Worm (Caenorhabditis elegans) whole organism, mixed stage, embryonic: Measurements from ENCODE around the gene F22B3.7.

Experiments used
- M03D4.4 ChIP-seq: sonication (generic microtip); optimal IDR thresholded peaks from 2 replicates; lab custom pipeline; 2017; ENCODE audit warnings: mild to moderate bottlenecking, missing genetic modification characterization, missing compliant biosample characterization
- bed-3 ChIP-seq: fragments of 200-800 bp; sonication (Bioruptor generic); optimal IDR thresholded peaks from 3 replicates; lab custom pipeline; 2018; ENCODE audit warnings: mild to moderate bottlenecking, missing genetic modification characterization, moderate library complexity, missing compliant biosample characterization
- blmp-1 ChIP-seq: fragments of 150-350 bp; optimal IDR thresholded peaks from 2 replicates; lab custom pipeline; 2014; ENCODE audit warnings: missing biosample characterization, missing genetic modification characterization
- ceh-39 ChIP-seq: fragments of 150-350 bp; optimal IDR thresholded peaks from 2 replicates; lab custom pipeline; 2014; ENCODE audit warnings: missing biosample characterization, missing genetic modification characterization
- ceh-43 ChIP-seq: fragments of 200-800 bp; sonication (Bioruptor generic); optimal IDR thresholded peaks from 2 replicates; lab custom pipeline; 2018; ENCODE audit warnings: mild to moderate bottlenecking, missing genetic modification characterization, moderate library complexity, missing compliant biosample characterization
- ceh-83 ChIP-seq: fragments of 200-800 bp; sonication (Bioruptor generic); optimal IDR thresholded peaks from 2 replicates; lab custom pipeline; 2018; ENCODE audit warnings: mild to moderate bottlenecking, missing genetic modification characterization, missing compliant biosample characterization
- ces-1 ChIP-seq: fragments of 150-350 bp; optimal IDR thresholded peaks from 2 replicates; lab custom pipeline; 2014; ENCODE audit warnings: missing biosample characterization, missing genetic modification reagents, missing genetic modification characterization
- drap-1 ChIP-seq: fragments of 200-800 bp; sonication (Bioruptor generic); optimal IDR thresholded peaks from 3 replicates; lab custom pipeline; 2018; ENCODE audit warnings: mild to moderate bottlenecking, missing genetic modification characterization, missing compliant biosample characterization
- elt-1 ChIP-seq: sonication (generic microtip); optimal IDR thresholded peaks from 2 replicates; lab custom pipeline; 2017; ENCODE audit warnings: missing genetic modification characterization, mild to moderate bottlenecking, missing compliant biosample characterization, antibody characterized with exemption, moderate library complexity, borderline replicate concordance; ENCODE audit not compliant: insufficient read depth
- elt-3 ChIP-seq: fragments of 150-350 bp; optimal IDR thresholded peaks from 2 replicates; lab custom pipeline; 2014; ENCODE audit warnings: missing biosample characterization, missing genetic modification characterization
- flh-1 ChIP-seq: fragments of 200-800 bp; sonication (Bioruptor generic); optimal IDR thresholded peaks from 2 replicates; lab custom pipeline; 2018; ENCODE audit warnings: mild to moderate bottlenecking, missing genetic modification characterization, moderate library complexity, missing compliant biosample characterization
- ham-2 ChIP-seq: fragments of 200-800 bp; sonication (Bioruptor generic); optimal IDR thresholded peaks from 2 replicates; lab custom pipeline; 2018; ENCODE audit warnings: mild to moderate bottlenecking, missing genetic modification characterization, missing compliant biosample characterization
- hlh-1 ChIP-seq: fragments of 150-350 bp; optimal IDR thresholded peaks from 2 replicates; lab custom pipeline; 2014; ENCODE audit warnings: missing biosample characterization, missing genetic modification reagents, missing genetic modification characterization
- lin-13 ChIP-seq: fragments of 150-350 bp; optimal IDR thresholded peaks from 2 replicates; lab custom pipeline; 2014; ENCODE audit warnings: missing biosample characterization, missing genetic modification characterization
- lin-32 ChIP-seq: fragments of 200-800 bp; sonication (Bioruptor generic); optimal IDR thresholded peaks from 2 replicates; lab custom pipeline; 2018; ENCODE audit warnings: mild to moderate bottlenecking, missing genetic modification characterization, missing compliant biosample characterization
- lsy-2 ChIP-seq: fragments of 150-350 bp; optimal IDR thresholded peaks from 2 replicates; lab custom pipeline; 2014; ENCODE audit warnings: missing biosample characterization, missing genetic modification characterization
- mab-5 ChIP-seq: fragments of 150-350 bp; optimal IDR thresholded peaks from 2 replicates; lab custom pipeline; 2014; ENCODE audit warnings: missing biosample characterization, missing genetic modification characterization
- mep-1 ChIP-seq: fragments of 150-350 bp; optimal IDR thresholded peaks from 2 replicates; lab custom pipeline; 2017; ENCODE audit warnings: missing biosample characterization, missing genetic modification reagents, missing genetic modification characterization, inconsistent platforms
- mls-2 ChIP-seq: sonication (generic microtip); optimal IDR thresholded peaks from 2 replicates; lab custom pipeline; 2016; ENCODE audit warnings: mild to moderate bottlenecking, missing genetic modification characterization, moderate library complexity, missing compliant biosample characterization
- nhr-76 ChIP-seq: sonication (generic microtip); optimal IDR thresholded peaks from 2 replicates; lab custom pipeline; 2017; ENCODE audit warnings: missing biosample characterization, missing genetic modification characterization
- pha-4 ChIP-seq: fragments of 150-350 bp; optimal IDR thresholded peaks from 2 replicates; lab custom pipeline; 2018; ENCODE audit warnings: missing biosample characterization, missing genetic modification reagents, missing genetic modification characterization
- sem-2 ChIP-seq: fragments of 200-800 bp; sonication (Bioruptor generic); optimal IDR thresholded peaks from 2 replicates; lab custom pipeline; 2018; ENCODE audit warnings: mild to moderate bottlenecking, missing genetic modification characterization, missing compliant biosample characterization
- snpc-4 ChIP-seq: fragments of 150-350 bp; optimal IDR thresholded peaks from 2 replicates; lab custom pipeline; 2014; ENCODE audit warnings: missing biosample characterization, missing genetic modification characterization
- sptf-1 ChIP-seq: sonication (generic microtip); optimal IDR thresholded peaks from 2 replicates; lab custom pipeline; 2017; ENCODE audit warnings: mild to moderate bottlenecking, missing genetic modification characterization, moderate library complexity, missing compliant biosample characterization
- tbx-8 ChIP-seq: fragments of 200-800 bp; sonication (Bioruptor generic); optimal IDR thresholded peaks from 2 replicates; lab custom pipeline; 2018; ENCODE audit warnings: mild to moderate bottlenecking, missing genetic modification characterization, moderate library complexity, missing compliant biosample characterization
- unc-120 ChIP-seq: sonication (generic microtip); optimal IDR thresholded peaks from 2 replicates; lab custom pipeline; 2017; ENCODE audit warnings: missing genetic modification characterization, missing compliant biosample characterization; ENCODE audit not compliant: poor library complexity, severe bottlenecking
- unc-39 ChIP-seq: fragments of 150-350 bp; optimal IDR thresholded peaks from 2 replicates; lab custom pipeline; 2014; ENCODE audit warnings: missing biosample characterization, missing genetic modification characterization
- unc-62 ChIP-seq: fragments of 150-350 bp; optimal IDR thresholded peaks from 2 replicates; lab custom pipeline; 2014; ENCODE audit warnings: missing biosample characterization, missing genetic modification reagents, missing genetic modification characterization
- ztf-11 ChIP-seq: fragments of 150-350 bp; optimal IDR thresholded peaks from 2 replicates; lab custom pipeline; 2014; ENCODE audit warnings: missing biosample characterization, missing genetic modification characterization

The F22B3.7 gene

ce11 chrIV:11461335-11461734 lies 39.7 kb upstream of the F22B3.7 start:
- no peak for TF ChIP-seq elt-3
- TF ChIP-seq ceh-83 (GFP tag; lab: Kevin White, UChicago), result no peak
- TF ChIP-seq lsy-2 (tag; lab: Kevin White, UChicago), result no peak
- no peak for TF ChIP-seq sem-2
- TF ChIP-seq ham-2 (GFP tag; lab: Kevin White, UChicago), result no peak
- no peak for TF ChIP-seq elt-1
- TF ChIP-seq snpc-4 (tag; lab: Kevin White, UChicago), result no peak
- no peak for TF ChIP-seq nhr-76 (tag; lab: Kevin White, UChicago)

DNA sequence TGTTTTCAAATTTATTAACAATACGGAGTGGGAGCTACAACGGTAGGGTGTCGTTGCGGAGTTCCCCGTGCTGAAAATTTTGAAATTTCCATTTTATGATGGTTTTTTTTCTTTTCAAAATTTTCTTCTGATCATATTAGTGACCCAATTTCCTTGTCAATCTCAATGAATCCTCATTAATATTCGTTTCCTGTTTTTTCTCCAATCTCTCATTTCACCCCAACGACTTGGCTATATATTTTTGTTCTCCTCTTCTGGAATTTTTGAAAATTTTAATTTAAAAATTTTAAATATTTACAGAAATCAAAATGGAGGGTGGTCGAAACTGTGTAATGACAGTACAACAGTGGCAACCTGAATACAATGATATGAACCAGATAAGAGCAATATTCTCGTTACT lies 38.1 kb upstream of the F22B3.7 start, which contains the start of gene npr-3:
TSS of gene npr-3 (plus strand) at position 301 of the 400 bp plus-strand sequence.
- TF ChIP-seq bed-3 (GFP tag; lab: Kevin White, UChicago), result no peak
- TF ChIP-seq unc-120 (tag; lab: Kevin White, UChicago), result no peak
- no peak for TF ChIP-seq drap-1 (GFP tag; lab: Kevin White, UChicago)
- no peak for TF ChIP-seq unc-62 (GFP tag; lab: Kevin White, UChicago)
- no peak for TF ChIP-seq nhr-76 (tag; lab: Kevin White, UChicago)

DNA sequence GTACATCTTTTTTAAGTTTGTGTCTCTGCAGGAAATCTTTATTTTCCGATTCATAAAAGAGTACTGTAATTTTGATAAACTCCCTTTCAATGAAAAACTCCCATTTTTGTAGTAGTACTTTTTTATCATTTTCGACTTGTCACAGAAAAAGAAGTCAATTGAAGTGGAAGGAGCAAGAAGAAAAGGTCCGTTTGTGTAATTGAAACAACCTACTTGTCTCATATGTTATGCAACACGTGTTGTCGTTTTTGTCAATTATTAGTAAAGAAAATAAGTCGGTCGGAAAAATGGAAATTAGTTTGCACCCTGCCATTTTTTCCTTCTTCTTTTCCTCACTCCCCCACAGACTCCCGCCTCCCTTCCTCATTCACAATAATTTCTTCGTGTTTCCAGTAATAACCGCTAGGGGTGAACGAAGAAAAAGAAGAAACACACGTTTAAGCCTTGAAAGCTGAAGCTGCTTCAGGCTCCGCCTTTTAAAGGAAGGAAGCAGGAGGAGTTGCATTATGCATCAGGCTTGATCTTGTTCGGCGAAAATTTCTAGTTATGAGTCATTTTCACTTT lies 37.2 kb upstream of the F22B3.7 start:
- TF ChIP-seq mep-1 (tag; lab: Kevin White, UChicago) (no peak), flh-1 (GFP tag; lab: Kevin White, UChicago) (no peak), tbx-8 (GFP tag; lab: Kevin White, UChicago) (no peak), ces-1 (GFP tag; lab: Kevin White, UChicago) (no peak), sptf-1 (tag; lab: Kevin White, UChicago) (no peak), unc-39 (tag; lab: Kevin White, UChicago) (no peak), mls-2 (tag; lab: Kevin White, UChicago) (no peak), ceh-43 (no peak), mab-5 (tag; lab: Kevin White, UChicago) (no peak), snpc-4 (tag; lab: Kevin White, UChicago) (no peak)

DNA sequence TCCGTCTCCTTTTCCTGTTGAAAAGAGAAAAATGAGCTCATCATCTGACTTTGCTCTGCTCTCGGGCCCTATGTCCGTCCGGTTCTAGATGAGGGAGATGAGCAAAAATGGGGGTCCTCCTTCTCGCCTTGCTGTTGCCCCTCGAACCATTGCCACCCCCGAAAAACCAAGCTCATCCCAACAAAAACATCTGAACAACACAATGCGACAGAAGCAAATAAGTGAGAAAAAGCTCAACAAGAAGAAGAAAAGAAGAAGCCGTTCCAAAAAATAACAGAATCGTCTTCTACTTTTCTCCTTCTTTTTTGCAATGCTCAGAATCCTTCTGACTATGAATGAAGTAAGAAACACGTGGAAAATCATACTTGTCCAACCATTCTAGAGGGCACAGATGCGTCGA lies 34.2 kb upstream of the F22B3.7 start:
- TF ChIP-seq mep-1 (tag; lab: Kevin White, UChicago), result no peak
- TF ChIP-seq tbx-8 (GFP tag; lab: Kevin White, UChicago), result no peak
- TF ChIP-seq ceh-43, result no peak
- TF ChIP-seq nhr-76 (tag; lab: Kevin White, UChicago), result no peak
- TF ChIP-seq lin-13 (tag; lab: Kevin White, UChicago), result no peak
- no peak for TF ChIP-seq ces-1 (GFP tag; lab: Kevin White, UChicago)
- no peak for TF ChIP-seq bed-3 (GFP tag; lab: Kevin White, UChicago)
- no peak for TF ChIP-seq ztf-11
- no peak for TF ChIP-seq snpc-4 (tag; lab: Kevin White, UChicago)

- TF ChIP-seq unc-62 (GFP tag; lab: Kevin White, UChicago) (no peak), drap-1 (GFP tag; lab: Kevin White, UChicago) (no peak), ces-1 (GFP tag; lab: Kevin White, UChicago) (no peak), ceh-39 (tag; lab: Kevin White, UChicago) (no peak), sptf-1 (tag; lab: Kevin White, UChicago) (no peak), M03D4.4 (no peak), lin-32 (GFP tag; lab: Kevin White, UChicago) (no peak), ham-2 (GFP tag; lab: Kevin White, UChicago) (no peak), mep-1 (tag; lab: Kevin White, UChicago) (no peak), snpc-4 (tag; lab: Kevin White, UChicago) (no peak), mls-2 (tag; lab: Kevin White, UChicago) (no peak), hlh-1 (no peak), unc-39 (tag; lab: Kevin White, UChicago) (no peak), blmp-1 (tag; lab: Kevin White, UChicago) (no peak), mab-5 (tag; lab: Kevin White, UChicago) (no peak), pha-4 (tag; lab: Kevin White, UChicago) (no peak), lin-13 (tag; lab: Kevin White, UChicago) (no peak), ztf-11 (no peak), lsy-2 (tag; lab: Kevin White, UChicago) (no peak)
Measured at ce11 chrIV:11452928-11453327, 31.3 kb upstream of the F22B3.7 start.
